Worm (Caenorhabditis elegans) whole organism, young adult: ENCODE results near the gene oma-1.

Experiments
- B0019.2 ChIP-seq: fragments of 200-800 bp; sonication (Bioruptor generic); conservative IDR thresholded peaks from 2 replicates; pipeline ENCODE4 v1.3.6; 2022; ENCODE audit warnings: missing genetic modification reagents, missing genetic modification characterization, missing compliant biosample characterization
- B0035.1 ChIP-seq: sonication (generic microtip); optimal IDR thresholded peaks from 2 replicates; lab custom pipeline; 2016; ENCODE audit warnings: missing genetic modification characterization, mild to moderate bottlenecking, missing compliant biosample characterization, missing genotype, missing genetic modification reagents
- B0336.3 ChIP-seq: fragments of 200-800 bp; sonication (Bioruptor generic); IDR thresholded peaks from 2 replicates; pipeline ENCODE4 v1.3.6; 2022; ENCODE audit warnings: missing genetic modification characterization, missing compliant biosample characterization
- F10E7.11 ChIP-seq: sonication (generic microtip); optimal IDR thresholded peaks from 2 replicates; lab custom pipeline; 2017; ENCODE audit warnings: mild to moderate bottlenecking, missing genetic modification characterization, moderate library complexity, missing compliant biosample characterization
- F33H1.4 ChIP-seq: fragments of 200-800 bp; sonication (Bioruptor generic); IDR thresholded peaks from 2 replicates; pipeline ENCODE4 v1.3.6; 2022; ENCODE audit warnings: missing genetic modification reagents, missing genetic modification characterization, missing compliant biosample characterization
- F52B5.7 ChIP-seq: sonication (generic microtip); optimal IDR thresholded peaks from 2 replicates; lab custom pipeline; 2016; ENCODE audit warnings: mild to moderate bottlenecking, missing genetic modification characterization, missing compliant biosample characterization
- F55B11.4 ChIP-seq: sonication (generic microtip); optimal IDR thresholded peaks from 2 replicates; lab custom pipeline; 2016; ENCODE audit warnings: missing compliant biosample characterization, missing genetic modification characterization, borderline replicate concordance; ENCODE audit not compliant: insufficient read depth
- T07F8.4 ChIP-seq: sonication (generic microtip); optimal IDR thresholded peaks from 2 replicates; lab custom pipeline; 2016; ENCODE audit warnings: mild to moderate bottlenecking, missing genetic modification characterization, moderate library complexity, missing compliant biosample characterization
- Y53F4B.3 ChIP-seq: fragments of 200-800 bp; sonication (Bioruptor generic); IDR thresholded peaks from 2 replicates; pipeline ENCODE4 v1.3.6; 2022; ENCODE audit warnings: missing genetic modification reagents, missing genetic modification characterization, missing compliant biosample characterization
- ZK185.1 ChIP-seq: sonication (generic microtip); optimal IDR thresholded peaks from 2 replicates; lab custom pipeline; 2016; ENCODE audit warnings: mild to moderate bottlenecking, missing genetic modification characterization, missing compliant biosample characterization; ENCODE audit not compliant: poor library complexity, severe bottlenecking
- aptf-2 ChIP-seq: fragments of 200-800 bp; sonication (Bioruptor generic); conservative IDR thresholded peaks from 2 replicates; pipeline ENCODE4 v1.3.6; 2022; ENCODE audit warnings: missing genetic modification reagents, missing genetic modification characterization, missing compliant biosample characterization
- atf-7 ChIP-seq: sonication (generic microtip); optimal IDR thresholded peaks from 2 replicates; lab custom pipeline; 2017; ENCODE audit warnings: mild to moderate bottlenecking, missing genetic modification characterization, missing compliant biosample characterization
- athp-1 ChIP-seq: sonication (generic microtip); optimal IDR thresholded peaks from 2 replicates; lab custom pipeline; 2017; ENCODE audit warnings: mild to moderate bottlenecking, missing genetic modification characterization, missing compliant biosample characterization
- bed-1 ChIP-seq: fragments of 200-800 bp; sonication (Bioruptor generic); IDR thresholded peaks from 2 replicates; pipeline ENCODE4 v1.3.6; 2022; ENCODE audit warnings: missing genetic modification reagents, missing genetic modification characterization, missing compliant biosample characterization
- cebp-1 ChIP-seq, 2 experiments: fragments of 200-800 bp in 1 of 2; sonication (Bioruptor generic) in 1 of 2; sonication (generic microtip) in 1 of 2; IDR thresholded peaks in 1 of 2; optimal IDR thresholded peaks in 1 of 2; 2 replicates each; pipeline versions ENCODE4 v1.3.6 to Lab custom; 2017 to 2022; ENCODE audit warnings: missing compliant biosample characterization in 2 of 2, missing genetic modification characterization in 2 of 2, mild to moderate bottlenecking in 1 of 2, missing genetic modification reagents in 1 of 2, moderate library complexity in 1 of 2
- cebp-2 ChIP-seq: fragments of 200-800 bp; sonication (Bioruptor generic); IDR thresholded peaks from 2 replicates; pipeline ENCODE4 v1.3.6; 2022; ENCODE audit warnings: missing genetic modification characterization, missing compliant biosample characterization
- ceh-100 ChIP-seq: fragments of 200-800 bp; sonication (Bioruptor generic); IDR thresholded peaks from 2 replicates; pipeline ENCODE4 v1.3.6; 2022; ENCODE audit warnings: missing genetic modification reagents, missing genetic modification characterization, missing compliant biosample characterization
- ceh-27 ChIP-seq: fragments of 200-800 bp; sonication (Bioruptor generic); optimal IDR thresholded peaks from 2 replicates; lab custom pipeline; 2018; ENCODE audit warnings: mild to moderate bottlenecking, missing genetic modification characterization, moderate library complexity, missing compliant biosample characterization
- efl-1 ChIP-seq: fragments of 150-350 bp; optimal IDR thresholded peaks from 2 replicates; lab custom pipeline; 2014; ENCODE audit warnings: missing biosample characterization, missing genetic modification reagents, missing genetic modification characterization
- egrh-3 ChIP-seq: fragments of 200-800 bp; sonication (Bioruptor generic); IDR thresholded peaks from 2 replicates; pipeline ENCODE4 v1.3.6; 2022; ENCODE audit warnings: missing genetic modification reagents, missing genetic modification characterization, missing compliant biosample characterization
- ekl-4 ChIP-seq: fragments of 200-800 bp; sonication (Bioruptor generic); IDR thresholded peaks from 2 replicates; pipeline ENCODE4 v1.3.6; 2022; ENCODE audit warnings: missing genetic modification reagents, missing genetic modification characterization, missing compliant biosample characterization
- let-607 ChIP-seq, 2 experiments: fragments of 200-800 bp in 1 of 2; sonication (Bioruptor generic) in 1 of 2; sonication (generic microtip) in 1 of 2; optimal IDR thresholded peaks; 2 replicates each; lab custom pipeline; 2016 to 2018; ENCODE audit warnings: mild to moderate bottlenecking in 2 of 2, missing compliant biosample characterization in 2 of 2, missing genetic modification characterization in 2 of 2, moderate library complexity in 2 of 2, missing genotype in 1 of 2
- lin-26 ChIP-seq: fragments of 200-800 bp; sonication (Bioruptor generic); IDR thresholded peaks from 2 replicates; pipeline ENCODE4 v1.3.6; 2022; ENCODE audit warnings: missing genetic modification reagents, missing genetic modification characterization, missing compliant biosample characterization
- lin-35 ChIP-seq, 3 experiments: fragments of 150-350 bp in 2 of 3; sonication (generic microtip) in 1 of 3; optimal IDR thresholded peaks; 2 replicates each; lab custom pipeline; 2014 to 2018; ENCODE audit warnings: missing biosample characterization in 3 of 3, missing genetic modification characterization in 3 of 3, missing genetic modification reagents in 3 of 3
- lsy-27 ChIP-seq: sonication (generic microtip); optimal IDR thresholded peaks from 2 replicates; lab custom pipeline; 2017; ENCODE audit warnings: missing genetic modification characterization, mild to moderate bottlenecking, missing compliant biosample characterization, antibody characterized with exemption, missing genotype, borderline replicate concordance; ENCODE audit not compliant: insufficient read depth
- madf-6 ChIP-seq: fragments of 200-800 bp; sonication (Bioruptor generic); IDR thresholded peaks from 2 replicates; pipeline ENCODE4 v1.3.6; 2022; ENCODE audit warnings: missing genetic modification reagents, missing genetic modification characterization, missing compliant biosample characterization
- mcd-1 ChIP-seq: fragments of 200-800 bp; sonication (Bioruptor generic); IDR thresholded peaks from 2 replicates; pipeline ENCODE4 v1.3.6; 2022; ENCODE audit warnings: missing genetic modification reagents, missing genetic modification characterization, missing compliant biosample characterization
- mel-28 ChIP-seq: sonication (generic microtip); optimal IDR thresholded peaks from 2 replicates; lab custom pipeline; 2016; ENCODE audit warnings: borderline replicate concordance, mild to moderate bottlenecking, missing genetic modification characterization, missing compliant biosample characterization
- mxl-1 ChIP-seq: sonication (generic microtip); optimal IDR thresholded peaks from 2 replicates; lab custom pipeline; 2016; ENCODE audit warnings: missing genetic modification characterization, missing compliant biosample characterization
- nhr-80 ChIP-seq: sonication (generic microtip); optimal IDR thresholded peaks from 2 replicates; lab custom pipeline; 2016; ENCODE audit warnings: missing genetic modification characterization, missing compliant biosample characterization
- pbrm-1 ChIP-seq: fragments of 200-800 bp; sonication (Bioruptor generic); IDR thresholded peaks from 2 replicates; pipeline ENCODE4 v1.3.6; 2022; ENCODE audit warnings: missing genetic modification reagents, missing genetic modification characterization, missing compliant biosample characterization
- pha-4 ChIP-seq: fragments of 150-350 bp; sonication (generic microtip); optimal IDR thresholded peaks from 2 replicates; lab custom pipeline; 2014; ENCODE audit warnings: missing biosample characterization, missing genetic modification reagents, missing genetic modification characterization
- rcor-1 ChIP-seq: fragments of 200-800 bp; sonication (Bioruptor generic); IDR thresholded peaks from 2 replicates; pipeline ENCODE4 v1.3.6; 2022; ENCODE audit warnings: missing genetic modification reagents, missing genetic modification characterization, missing compliant biosample characterization
- rec-8 ChIP-seq, 2 experiments: sonication (generic microtip); optimal IDR thresholded peaks; 2 replicates each; lab custom pipeline; 2016; ENCODE audit warnings: mild to moderate bottlenecking in 2 of 2, missing genetic modification characterization in 2 of 2, missing genetic modification reagents in 2 of 2, missing genotype in 2 of 2, missing biosample characterization in 1 of 2, missing compliant biosample characterization in 1 of 2, moderate library complexity in 1 of 2
- xnd-1 ChIP-seq: sonication (generic microtip); optimal IDR thresholded peaks from 2 replicates; lab custom pipeline; 2016; ENCODE audit warnings: missing genotype, missing genetic modification reagents, missing genetic modification characterization, missing compliant biosample characterization
- zfh-2 ChIP-seq: fragments of 200-800 bp; sonication (Bioruptor generic); conservative IDR thresholded peaks from 2 replicates; pipeline ENCODE4 v1.3.6; 2022; ENCODE audit warnings: missing genetic modification reagents, missing genetic modification characterization, missing compliant biosample characterization
- zim-3 ChIP-seq: sonication (generic microtip); optimal IDR thresholded peaks from 2 replicates; lab custom pipeline; 2017; ENCODE audit warnings: mild to moderate bottlenecking, missing genetic modification characterization, moderate library complexity, missing compliant biosample characterization
- ztf-18 ChIP-seq: sonication (generic microtip); optimal IDR thresholded peaks from 2 replicates; lab custom pipeline; 2016; ENCODE audit warnings: missing genotype, mild to moderate bottlenecking, missing genetic modification characterization, missing compliant biosample characterization
- ztf-22 ChIP-seq: fragments of 200-800 bp; sonication (Bioruptor generic); optimal IDR thresholded peaks from 2 replicates; lab custom pipeline; 2018; ENCODE audit warnings: mild to moderate bottlenecking, missing genetic modification characterization, moderate library complexity, missing compliant biosample characterization
- ztf-3 ChIP-seq: fragments of 200-800 bp; sonication (Bioruptor generic); optimal IDR thresholded peaks from 2 replicates; lab custom pipeline; 2018; ENCODE audit warnings: mild to moderate bottlenecking, missing genetic modification characterization, missing compliant biosample characterization

The oma-1 gene

ce11 chrIV:8844457-8844856 is 44.3 kb upstream of the oma-1 start, which contains the start of gene T11B7.2:
T11B7.2 (minus strand) TSS chrIV:8844557.
- TF ChIP-seq mxl-1: no peak
- TF ChIP-seq madf-6 (GFP tag; lab: Robert Waterston, UW): no peak
- no peak for TF ChIP-seq ceh-100 (GFP tag; lab: Robert Waterston, UW)
- no peak for TF ChIP-seq cebp-1 (GFP tag; IDR thresholded peaks at IDR 0.05; lab: Robert Waterston, UW)
- TF ChIP-seq cebp-1 (tag; optimal IDR thresholded peaks at IDR 0.05; lab: Kevin White, UChicago): no peak
- TF ChIP-seq ekl-4: no peak
- TF ChIP-seq B0035.1: no peak
- no peak for TF ChIP-seq athp-1 (tag; lab: Kevin White, UChicago)
- TF ChIP-seq lin-35 (GFP tag; optimal IDR thresholded peaks at IDR 0.05; lab: Kevin White, UChicago): no peak
- no peak for TF ChIP-seq zim-3 (tag; lab: Kevin White, UChicago)
- TF ChIP-seq F10E7.11 (tag; lab: Kevin White, UChicago): no peak
- no peak for TF ChIP-seq Y53F4B.3
- TF ChIP-seq T07F8.4 (tag; lab: Kevin White, UChicago): no peak

- TF ChIP-seq nhr-80 (peak; percentile 68), B0019.2 (no peak)
These were observed 42.9 kb upstream of the oma-1 start for ce11 chrIV:8845922-8846321.

- TF ChIP-seq F52B5.7 (tag; lab: Kevin White, UChicago): no peak
- no peak for TF ChIP-seq pbrm-1 (GFP tag; lab: Robert Waterston, UW)
- no peak for TF ChIP-seq ceh-27 (GFP tag; lab: Kevin White, UChicago)
- no peak for TF ChIP-seq B0336.3
- TF ChIP-seq aptf-2 (GFP tag; lab: Robert Waterston, UW): no peak
- no peak for TF ChIP-seq lsy-27 (tag; lab: Kevin White, UChicago)
- TF ChIP-seq, all 124 proteins: peak for 0
These were observed 40.9 kb upstream of the oma-1 start, which contains the start of gene col-118 for ce11 chrIV:8847918-8848317. col-118 (plus strand) TSS chrIV:8848218.

ce11 chrIV:8848983-8849382 is 39.8 kb upstream of the oma-1 start:
- peak; percentile 83 for TF ChIP-seq zfh-2 (GFP tag; lab: Robert Waterston, UW)
- no peak for TF ChIP-seq F55B11.4 (tag; lab: Kevin White, UChicago)
- TF ChIP-seq F33H1.4: no peak
- TF ChIP-seq efl-1 (GFP tag; lab: Kevin White, UChicago): no peak
- TF ChIP-seq egrh-3 (GFP tag; lab: Robert Waterston, UW): peak; percentile 35; the same call in 1 of the 2 replicates
- TF ChIP-seq ztf-22 (GFP tag; lab: Kevin White, UChicago): no peak

DNA sequence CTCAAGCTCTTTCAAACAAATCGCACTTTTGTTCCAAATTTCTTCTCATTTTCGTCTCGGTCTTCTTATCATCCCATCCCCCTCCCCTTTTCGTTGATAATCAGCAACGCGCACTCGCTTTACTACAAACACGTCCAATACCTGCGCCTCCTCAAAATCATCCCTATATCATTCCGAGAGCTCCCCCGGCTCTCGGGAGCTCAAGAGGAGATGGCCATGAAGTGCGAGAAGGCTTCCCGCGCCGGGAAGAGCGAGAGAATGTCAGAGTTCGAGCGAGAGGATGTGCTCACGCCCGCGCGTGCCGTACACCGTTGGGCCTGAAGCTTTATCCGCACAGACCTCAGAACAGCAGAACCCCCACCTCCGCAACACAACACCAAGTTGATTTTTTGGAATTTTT is 38.0 kb upstream of the oma-1 start:
- TF ChIP-seq egrh-3 (GFP tag; lab: Robert Waterston, UW) (peak; percentile 75; the same call in 1 of the 2 replicates), mcd-1 (GFP tag; lab: Robert Waterston, UW) (no peak), F33H1.4 (no peak), atf-7 (tag; lab: Kevin White, UChicago) (no peak), rcor-1 (GFP tag; lab: Robert Waterston, UW) (no peak), B0035.1 (no peak), pbrm-1 (GFP tag; lab: Robert Waterston, UW) (no peak), ekl-4 (peak; percentile 31; the same call in 1 of the 2 replicates), bed-1 (GFP tag; lab: Robert Waterston, UW) (no peak), zfh-2 (GFP tag; lab: Robert Waterston, UW) (peak; percentile 87), zim-3 (tag; lab: Kevin White, UChicago) (no peak), cebp-2 (GFP tag; lab: Robert Waterston, UW) (no peak), ZK185.1 (tag; lab: Kevin White, UChicago) (no peak), ztf-3 (no peak), xnd-1 (tag; lab: Kevin White, UChicago) (no peak), rec-8 (tag; optimal IDR thresholded peaks at IDR 0.05; lab: Kevin White, UChicago) (no peak), lin-26 (GFP tag; lab: Robert Waterston, UW) (no peak), athp-1 (tag; lab: Kevin White, UChicago) (no peak), pha-4 (tag; lab: Kevin White, UChicago) (no peak), let-607 (tag; optimal IDR thresholded peaks at IDR 0.05; lab: Kevin White, UChicago) (no peak), ztf-18 (tag; lab: Kevin White, UChicago) (no peak), mel-28 (tag; lab: Kevin White, UChicago) (no peak)
